Fruit fly (Drosophila melanogaster) whole organism, embryonic: Measurements from ENCODE around the gene cnc.
A peak's percentile ranks its signal among the peaks of the same experiment; 100 is the strongest.

Experiments used
- Asciz ChIP-seq: fragments of 200-800 bp; sonication (Bioruptor generic); optimal IDR thresholded peaks from 2 replicates; lab custom pipeline; 2017; ENCODE audit warnings: missing biosample characterization, mild to moderate bottlenecking, missing genetic modification characterization, missing genetic modification reagents
- Atf6 ChIP-seq: fragments of 200-800 bp; sonication (Bioruptor generic); IDR thresholded peaks from 2 replicates; pipeline ENCODE4 v1.3.6; 2022; ENCODE audit warnings: missing biosample characterization, missing genetic modification characterization
- Bgb ChIP-seq: fragments of 200-800 bp; sonication (Bioruptor generic); IDR thresholded peaks from 2 replicates; pipeline ENCODE4 v1.3.6; 2022; ENCODE audit warnings: missing biosample characterization, missing genetic modification characterization; ENCODE audit not compliant: partially characterized antibody
- CG12769 ChIP-seq: fragments of 200-800 bp; sonication (Bioruptor generic); optimal IDR thresholded peaks from 2 replicates; lab custom pipeline; 2019; ENCODE audit warnings: missing biosample characterization, mild to moderate bottlenecking, missing genetic modification characterization, moderate library complexity
- CG14050 ChIP-seq: fragments of 200-800 bp; sonication (Bioruptor generic); IDR thresholded peaks from 3 replicates; pipeline ENCODE4 v1.3.6; 2022; ENCODE audit warnings: missing biosample characterization, missing genetic modification characterization
- CG15514 ChIP-seq: fragments of 200-800 bp; sonication (Bioruptor generic); optimal IDR thresholded peaks from 3 replicates; lab custom pipeline; 2017; ENCODE audit warnings: missing biosample characterization, missing genetic modification characterization, mild to moderate bottlenecking, moderate library complexity, missing genetic modification reagents
- CG18599 ChIP-seq: fragments of 200-800 bp; sonication (Bioruptor generic); optimal IDR thresholded peaks from 3 replicates; lab custom pipeline; 2017; ENCODE audit warnings: missing biosample characterization, missing genetic modification characterization, mild to moderate bottlenecking, moderate library complexity, missing genetic modification reagents
- CG2120 ChIP-seq: fragments of 200-800 bp; sonication (Bioruptor generic); optimal IDR thresholded peaks from 3 replicates; lab custom pipeline; 2016; ENCODE audit warnings: missing biosample characterization, missing genetic modification characterization
- CG3281 ChIP-seq: fragments of 200-800 bp; sonication (Bioruptor generic); optimal IDR thresholded peaks from 3 replicates; lab custom pipeline; 2017; ENCODE audit warnings: missing biosample characterization, mild to moderate bottlenecking, missing genetic modification characterization
- CG42726 ChIP-seq: fragments of 200-800 bp; sonication (Bioruptor generic); IDR thresholded peaks from 2 replicates; pipeline ENCODE4 v1.3.6; 2022; ENCODE audit warnings: missing biosample characterization, missing genetic modification characterization; ENCODE audit not compliant: partially characterized antibody
- CG4854 ChIP-seq: fragments of 200-800 bp; sonication (Bioruptor generic); optimal IDR thresholded peaks from 2 replicates; lab custom pipeline; 2016; ENCODE audit warnings: missing biosample characterization, missing genetic modification characterization, inconsistent platforms
- CG6854 ChIP-seq: fragments of 200-800 bp; sonication (Bioruptor generic); optimal IDR thresholded peaks from 3 replicates; lab custom pipeline; 2017; ENCODE audit warnings: missing biosample characterization, mild to moderate bottlenecking, missing genetic modification characterization
- D19B ChIP-seq: fragments of 200-800 bp; sonication (Bioruptor generic); optimal IDR thresholded peaks from 2 replicates; lab custom pipeline; 2017; ENCODE audit warnings: missing biosample characterization, mild to moderate bottlenecking, missing genetic modification characterization
- Dbx ChIP-seq: fragments of 200-800 bp; sonication (Bioruptor generic); IDR thresholded peaks from 3 replicates; pipeline ENCODE4 v1.3.6; 2022; ENCODE audit warnings: missing biosample characterization, missing genetic modification characterization
- ERR ChIP-seq: fragments of 200-800 bp; sonication (Bioruptor generic); optimal IDR thresholded peaks from 2 replicates; lab custom pipeline; 2016; ENCODE audit warnings: missing biosample characterization, missing genetic modification characterization
- Ets65A ChIP-seq: fragments of 200-800 bp; sonication (Bioruptor generic); peaks from one replicate; lab custom pipeline; 2016; ENCODE audit warnings: missing biosample characterization, missing genetic modification characterization
- Fer1 ChIP-seq: fragments of 200-800 bp; sonication (Bioruptor generic); optimal IDR thresholded peaks from 2 replicates; lab custom pipeline; 2017; ENCODE audit warnings: missing biosample characterization, mild to moderate bottlenecking, missing genetic modification characterization
- Fer3 ChIP-seq: fragments of 200-800 bp; sonication (Bioruptor generic); optimal IDR thresholded peaks from 2 replicates; lab custom pipeline; 2018; ENCODE audit warnings: missing biosample characterization, mild to moderate bottlenecking, missing genetic modification characterization, moderate library complexity
- Gug ChIP-seq: fragments of 200-800 bp; sonication (Bioruptor generic); IDR thresholded peaks from 4 replicates; pipeline ENCODE4 v1.3.6; 2022; ENCODE audit warnings: missing biosample characterization, missing genetic modification characterization
- HHEX ChIP-seq: fragments of 200-800 bp; sonication (Bioruptor generic); optimal IDR thresholded peaks from 3 replicates; lab custom pipeline; 2017; ENCODE audit warnings: missing biosample characterization, mild to moderate bottlenecking, missing genetic modification characterization, missing genetic modification reagents
- Med ChIP-seq: fragments of 200-800 bp; sonication (Bioruptor generic); peaks from one replicate; lab custom pipeline; 2016; ENCODE audit warnings: missing biosample characterization, missing genetic modification characterization, mild to moderate bottlenecking, inconsistent platforms, moderate library complexity
- Mrtf ChIP-seq: fragments of 200-800 bp; sonication (Bioruptor generic); IDR thresholded peaks from 3 replicates; pipeline ENCODE4 v1.3.6; 2022; ENCODE audit warnings: missing biosample characterization, missing genetic modification characterization
- Optix ChIP-seq: fragments of 200-800 bp; sonication (Bioruptor generic); IDR thresholded peaks from 3 replicates; pipeline ENCODE4 v1.3.6; 2022; ENCODE audit warnings: missing biosample characterization, missing genetic modification characterization
- PHDP ChIP-seq: fragments of 200-800 bp; sonication (Bioruptor generic); optimal IDR thresholded peaks from 3 replicates; lab custom pipeline; 2018; ENCODE audit warnings: missing biosample characterization, mild to moderate bottlenecking, missing genetic modification characterization, moderate library complexity
- Trl ChIP-seq, 3 experiments: fragments of >200 bp in 2 of 3; fragments of 200-800 bp in 1 of 3; sonication (Bioruptor generic) in 1 of 3; optimal IDR thresholded peaks; 2 replicates in 1 of 3; 3 replicates in 2 of 3; lab custom pipeline; 2016 to 2017; ENCODE audit warnings: missing biosample characterization in 1 of 3, missing genetic modification characterization in 1 of 3
- ac ChIP-seq: fragments of 200-800 bp; sonication (Bioruptor generic); optimal IDR thresholded peaks from 3 replicates; lab custom pipeline; 2017; ENCODE audit warnings: missing biosample characterization, mild to moderate bottlenecking, missing genetic modification characterization
- caup ChIP-seq: fragments of 200-800 bp; sonication (Bioruptor generic); optimal IDR thresholded peaks from 3 replicates; lab custom pipeline; 2017; ENCODE audit warnings: missing biosample characterization, mild to moderate bottlenecking, missing genetic modification characterization, moderate library complexity; ENCODE audit not compliant: severe bottlenecking
- crol ChIP-seq: fragments of 200-800 bp; sonication (Bioruptor generic); IDR thresholded peaks from 2 replicates; pipeline ENCODE4 v1.3.6; 2022; ENCODE audit warnings: missing biosample characterization, missing genetic modification characterization
- dpn ChIP-seq, 2 experiments: fragments of 200-800 bp; sonication (Bioruptor generic); optimal IDR thresholded peaks; 3 replicates each; lab custom pipeline; 2016; ENCODE audit warnings: missing biosample characterization in 2 of 2, missing genetic modification characterization in 2 of 2
- dysf ChIP-seq: fragments of 200-800 bp; sonication (Bioruptor generic); IDR thresholded peaks from 3 replicates; pipeline ENCODE4 v1.3.6; 2022; ENCODE audit warnings: missing biosample characterization, missing genetic modification characterization
- gcm ChIP-seq: fragments of 200-800 bp; sonication (Bioruptor generic); optimal IDR thresholded peaks from 2 replicates; lab custom pipeline; 2019; ENCODE audit warnings: missing biosample characterization, mild to moderate bottlenecking, missing genetic modification characterization, moderate library complexity
- h ChIP-seq: fragments of >200 bp; optimal IDR thresholded peaks from 2 replicates; lab custom pipeline; 2017
- hbn ChIP-seq: fragments of 200-800 bp; sonication (Bioruptor generic); IDR thresholded peaks from 2 replicates; pipeline ENCODE4 v1.3.6; 2022; ENCODE audit warnings: missing biosample characterization, missing genetic modification characterization; ENCODE audit not compliant: partially characterized antibody
- lilli ChIP-seq: fragments of 200-800 bp; sonication (Bioruptor generic); optimal IDR thresholded peaks from 3 replicates; lab custom pipeline; 2016; ENCODE audit warnings: missing biosample characterization, missing genetic modification characterization
- mam ChIP-seq: fragments of 200-800 bp; sonication (Bioruptor generic); optimal IDR thresholded peaks from 3 replicates; lab custom pipeline; 2016; ENCODE audit warnings: missing biosample characterization, missing genetic modification characterization
- org-1 ChIP-seq: fragments of 200-800 bp; sonication (Bioruptor generic); optimal IDR thresholded peaks from 2 replicates; lab custom pipeline; 2017; ENCODE audit warnings: missing biosample characterization, missing genetic modification characterization
- pho ChIP-seq: fragments of 200-800 bp; sonication (Bioruptor generic); optimal IDR thresholded peaks from 2 replicates; lab custom pipeline; 2016; ENCODE audit warnings: missing biosample characterization, missing genetic modification characterization
- phol ChIP-seq: fragments of 200-800 bp; sonication (Bioruptor generic); optimal IDR thresholded peaks from 3 replicates; lab custom pipeline; 2018; ENCODE audit warnings: missing biosample characterization, mild to moderate bottlenecking, missing genetic modification characterization, moderate library complexity
- prd ChIP-seq, 3 experiments: fragments of >200 bp in 2 of 3; fragments of 200-800 bp in 1 of 3; sonication (Bioruptor generic) in 1 of 3; optimal IDR thresholded peaks in 2 of 3; IDR thresholded peaks in 1 of 3; 2 replicates in 2 of 3; 3 replicates in 1 of 3; pipeline versions ENCODE4 v1.3.6 to Lab custom; 2017 to 2022; ENCODE audit warnings: missing biosample characterization in 1 of 3, missing genetic modification characterization in 1 of 3
- pzg ChIP-seq: fragments of 200-800 bp; sonication (Bioruptor generic); optimal IDR thresholded peaks from 3 replicates; lab custom pipeline; 2018; ENCODE audit warnings: missing biosample characterization, mild to moderate bottlenecking, missing genetic modification characterization, moderate library complexity
- schlank ChIP-seq: fragments of 200-800 bp; sonication (Bioruptor generic); optimal IDR thresholded peaks from 2 replicates; lab custom pipeline; 2018; ENCODE audit warnings: missing biosample characterization, mild to moderate bottlenecking, missing genetic modification characterization
- scrt ChIP-seq: fragments of 200-800 bp; sonication (Bioruptor generic); optimal IDR thresholded peaks from 2 replicates; lab custom pipeline; 2018; ENCODE audit warnings: missing biosample characterization, mild to moderate bottlenecking, missing genetic modification characterization, moderate library complexity
- sqz ChIP-seq: fragments of 200-800 bp; sonication (Bioruptor generic); optimal IDR thresholded peaks from 3 replicates; lab custom pipeline; 2018; ENCODE audit warnings: missing biosample characterization, mild to moderate bottlenecking, missing genetic modification characterization
- ssp ChIP-seq: fragments of 200-800 bp; sonication (Bioruptor generic); IDR thresholded peaks from 2 replicates; pipeline ENCODE4 v1.3.6; 2022; ENCODE audit warnings: missing biosample characterization, missing genetic modification characterization
- trh ChIP-seq: fragments of 200-800 bp; sonication (Bioruptor generic); optimal IDR thresholded peaks from 2 replicates; lab custom pipeline; 2016; ENCODE audit warnings: missing biosample characterization, missing genetic modification characterization
- yki ChIP-seq: fragments of >200 bp; optimal IDR thresholded peaks from 3 replicates; lab custom pipeline; 2018
- zfh2 ChIP-seq: fragments of 200-800 bp; sonication (Bioruptor generic); optimal IDR thresholded peaks from 2 replicates; lab custom pipeline; 2016; ENCODE audit warnings: missing biosample characterization, missing genetic modification characterization

Gene cnc

dm6 chr3R:23239051-23239450, 12.5 kb upstream of the cnc start (continued):
- TF ChIP-seq yki (peak; percentile 20), sqz (GFP tag; lab: Kevin White, UChicago) (peak; percentile 34), h (lab: Kevin White, UChicago) (no peak), HHEX (GFP tag; lab: Kevin White, UChicago) (no peak), crol (GFP tag; lab: Robert Waterston, UW) (peak; percentile 64), Ets65A (GFP tag; lab: Kevin White, UChicago) (peak; percentile 55), gcm (GFP tag; lab: Kevin White, UChicago) (no peak)
- TF ChIP-seq, all 482 proteins: peak for 12

dm6 chr3R:23228605-23229264, 2.2 kb upstream of the cnc start:
- TF ChIP-seq ssp: no peak
- peak; percentile 74 for TF ChIP-seq CG18599 (GFP tag; lab: Kevin White, UChicago)
- TF ChIP-seq prd (optimal IDR thresholded peaks at IDR 0.05; lab: Kevin White, UChicago): no peak
- TF ChIP-seq prd (GFP tag; IDR thresholded peaks at IDR 0.05; lab: Robert Waterston, UW): no peak
- no peak for TF ChIP-seq phol (tag; lab: Kevin White, UChicago)
- TF ChIP-seq Trl (optimal IDR thresholded peaks at IDR 0.05; lab: Kevin White, UChicago): peak in 1 of 2 experiments; percentile 74
- no peak for TF ChIP-seq Trl (GFP tag; optimal IDR thresholded peaks at IDR 0.05; lab: Kevin White, UChicago)
- peak; percentile 26 for TF ChIP-seq org-1
- TF ChIP-seq Fer3 (tag; lab: Kevin White, UChicago): peak; percentile 55
- no peak for TF ChIP-seq CG42726 (GFP tag; lab: Robert Waterston, UW)
- TF ChIP-seq dpn (GFP tag; optimal IDR thresholded peaks at IDR 0.05; lab: Kevin White, UChicago): peak in 1 of 2 experiments; percentile 10
- TF ChIP-seq CG14050 (GFP tag; lab: Robert Waterston, UW): no peak
- no peak for TF ChIP-seq trh (GFP tag; lab: Kevin White, UChicago)
- peak; percentile 39; the same call in 1 of the 4 replicates for TF ChIP-seq Gug
- TF ChIP-seq zfh2 (GFP tag; lab: Kevin White, UChicago): peak; percentile 68
- TF ChIP-seq CG6854 (GFP tag; lab: Kevin White, UChicago): peak; percentile 13
- no peak for TF ChIP-seq ac (GFP tag; lab: Kevin White, UChicago)
- no peak for TF ChIP-seq Bgb (GFP tag; lab: Robert Waterston, UW)
- TF ChIP-seq Fer1 (GFP tag; lab: Kevin White, UChicago): peak; percentile 43
- peak; percentile 35 for TF ChIP-seq D19B (GFP tag; lab: Kevin White, UChicago)
- peak; percentile 57 for TF ChIP-seq CG3281
- no peak for TF ChIP-seq Optix (GFP tag; lab: Robert Waterston, UW)
- peak; percentile 54 for TF ChIP-seq lilli (GFP tag; lab: Kevin White, UChicago)
- TF ChIP-seq PHDP (tag; lab: Kevin White, UChicago): peak; percentile 13
- peak; percentile 12 for TF ChIP-seq caup (GFP tag; lab: Kevin White, UChicago)
- peak; percentile 36; the same call in 2 of the 3 replicates for TF ChIP-seq dysf (GFP tag; lab: Robert Waterston, UW)
- peak; percentile 5 for TF ChIP-seq CG4854 (GFP tag; lab: Kevin White, UChicago)
- peak; percentile 29 for TF ChIP-seq CG15514 (GFP tag; lab: Kevin White, UChicago)
- TF ChIP-seq Mrtf: no peak
- TF ChIP-seq Atf6 (GFP tag; lab: Robert Waterston, UW): peak; percentile 44; the same call in 1 of the 2 replicates
- peak; percentile 81 for TF ChIP-seq CG2120 (GFP tag; lab: Kevin White, UChicago)
- TF ChIP-seq Med (GFP tag; lab: Kevin White, UChicago): peak; percentile 89
- no peak for TF ChIP-seq hbn (GFP tag; lab: Robert Waterston, UW)
- TF ChIP-seq CG12769 (tag; lab: Kevin White, UChicago): peak; percentile 88
- TF ChIP-seq Dbx (GFP tag; lab: Robert Waterston, UW): 0 out of 3 replicates have a peak, but pooled peaks have one; percentile 45
- no peak for TF ChIP-seq Asciz (GFP tag; lab: Kevin White, UChicago)
- peak; percentile 6 for TF ChIP-seq scrt (GFP tag; lab: Kevin White, UChicago)
- peak; percentile 51 for TF ChIP-seq pho (GFP tag; lab: Kevin White, UChicago)
- no peak for TF ChIP-seq pzg (GFP tag; lab: Kevin White, UChicago)
- peak; percentile 15 for TF ChIP-seq schlank (tag; lab: Kevin White, UChicago)
- peak; percentile 6 for TF ChIP-seq ERR (GFP tag; lab: Kevin White, UChicago)
- peak; percentile 53 for TF ChIP-seq mam (GFP tag; lab: Kevin White, UChicago)
